Worm (Caenorhabditis elegans) whole organism, young adult: ENCODE measurements around the gene spe-39.

Experiments
- F10E7.11 ChIP-seq: sonication (generic microtip); optimal IDR thresholded peaks from 2 replicates; lab custom pipeline; 2017; ENCODE audit warnings: mild to moderate bottlenecking, missing genetic modification characterization, moderate library complexity, missing compliant biosample characterization
- F57A8.1 ChIP-seq: fragments of 200-800 bp; sonication (Bioruptor generic); optimal IDR thresholded peaks from 2 replicates; lab custom pipeline; 2018; ENCODE audit warnings: mild to moderate bottlenecking, missing genetic modification characterization, moderate library complexity, missing compliant biosample characterization
- ama-1 ChIP-seq, 3 experiments: fragments of 150-350 bp in 1 of 3; sonication (generic microtip) in 2 of 3; optimal IDR thresholded peaks; 2 replicates each; lab custom pipeline; 2014 to 2018; ENCODE audit warnings: missing biosample characterization in 2 of 3, missing genetic modification characterization in 2 of 3, missing genetic modification reagents in 2 of 3
- ceh-27 ChIP-seq: fragments of 200-800 bp; sonication (Bioruptor generic); optimal IDR thresholded peaks from 2 replicates; lab custom pipeline; 2018; ENCODE audit warnings: mild to moderate bottlenecking, missing genetic modification characterization, moderate library complexity, missing compliant biosample characterization
- dpff-1 ChIP-seq: sonication (generic microtip); optimal IDR thresholded peaks from 2 replicates; lab custom pipeline; 2017; ENCODE audit warnings: mild to moderate bottlenecking, missing genetic modification characterization, missing compliant biosample characterization
- egrh-3 ChIP-seq: fragments of 200-800 bp; sonication (Bioruptor generic); IDR thresholded peaks from 2 replicates; pipeline ENCODE4 v1.3.6; 2022; ENCODE audit warnings: missing genetic modification reagents, missing genetic modification characterization, missing compliant biosample characterization
- let-607 ChIP-seq, 2 experiments: fragments of 200-800 bp in 1 of 2; sonication (Bioruptor generic) in 1 of 2; sonication (generic microtip) in 1 of 2; optimal IDR thresholded peaks; 2 replicates each; lab custom pipeline; 2016 to 2018; ENCODE audit warnings: mild to moderate bottlenecking in 2 of 2, missing compliant biosample characterization in 2 of 2, missing genetic modification characterization in 2 of 2, moderate library complexity in 2 of 2, missing genotype in 1 of 2
- snpc-1.1 ChIP-seq: sonication (generic microtip); optimal IDR thresholded peaks from 2 replicates; lab custom pipeline; 2017; ENCODE audit warnings: missing genetic modification characterization, mild to moderate bottlenecking, missing compliant biosample characterization, antibody characterized with exemption, moderate library complexity, missing genotype, missing genetic modification reagents; ENCODE audit not compliant: insufficient read depth
- unc-62 ChIP-seq: fragments of 150-350 bp; optimal IDR thresholded peaks from 2 replicates; lab custom pipeline; 2014; ENCODE audit warnings: missing biosample characterization, missing genetic modification reagents, missing genetic modification characterization
- ztf-26 ChIP-seq: sonication (generic microtip); optimal IDR thresholded peaks from 2 replicates; lab custom pipeline; 2017; ENCODE audit warnings: missing genetic modification characterization, missing compliant biosample characterization

ce11 chrV:6803992-6804391, 18.7 kb downstream of the spe-39 start, which contains the start of gene dmsr-11:
- TF ChIP-seq ztf-26 (tag; lab: Kevin White, UChicago) = no peak
- no peak for TF ChIP-seq ceh-27 (GFP tag; lab: Kevin White, UChicago)
- TF ChIP-seq F10E7.11 (tag; lab: Kevin White, UChicago) = no peak
- no peak for TF ChIP-seq egrh-3 (GFP tag; lab: Robert Waterston, UW)
- no peak for TF ChIP-seq unc-62 (GFP tag; lab: Kevin White, UChicago)
- no peak for TF ChIP-seq dpff-1 (tag; lab: Kevin White, UChicago)
- no peak for TF ChIP-seq snpc-1.1 (tag; lab: Kevin White, UChicago)
- TF ChIP-seq ama-1 (optimal IDR thresholded peaks at IDR 0.05; lab: Kevin White, UChicago) = no peak
- TF ChIP-seq ama-1 (GFP tag; optimal IDR thresholded peaks at IDR 0.05; lab: Kevin White, UChicago) = no peak
- no peak for TF ChIP-seq F57A8.1 (GFP tag; lab: Kevin White, UChicago)
- TF ChIP-seq let-607 (tag; optimal IDR thresholded peaks at IDR 0.05; lab: Kevin White, UChicago) = no peak
